Fruit fly (Drosophila melanogaster) S2 (cell line): Measurements from ENCODE around the gene CG43169.

Experiments
- CG8478 ChIP-seq: fragments of >200 bp; optimal IDR thresholded peaks from 2 replicates; lab custom pipeline; 2018
- CTCF ChIP-seq, 2 experiments: fragments of >200 bp; optimal IDR thresholded peaks; 2 replicates each; lab custom pipeline; 2018

dm6 chr3L:8919678-8920077 is 31.2 kb upstream of the CG43169 start:
- TF ChIP-seq CTCF (optimal IDR thresholded peaks at IDR 0.05; lab: Kevin White, UChicago) (no peak), CG8478 (lab: Kevin White, UChicago) (no peak)
